Fruit fly (Drosophila melanogaster) whole organism, embryonic: ENCODE data around the gene CG32462.

ENCODE experiments used
- Atf3 ChIP-seq: fragments of 200-800 bp; sonication (Bioruptor generic); optimal IDR thresholded peaks from 3 replicates; lab custom pipeline; 2016; ENCODE audit warnings: missing biosample characterization, missing genetic modification characterization
- CG11093 ChIP-seq: fragments of 200-800 bp; sonication (Bioruptor generic); IDR thresholded peaks from 3 replicates; pipeline ENCODE4 v1.3.6; 2022; ENCODE audit warnings: missing biosample characterization, missing genetic modification characterization
- CG11723 ChIP-seq: fragments of 200-800 bp; sonication (Bioruptor generic); optimal IDR thresholded peaks from 2 replicates; lab custom pipeline; 2017; ENCODE audit warnings: missing biosample characterization, mild to moderate bottlenecking, missing genetic modification characterization
- CG12299 ChIP-seq: fragments of 200-800 bp; sonication (Bioruptor generic); optimal IDR thresholded peaks from 2 replicates; lab custom pipeline; 2018; ENCODE audit warnings: missing biosample characterization, mild to moderate bottlenecking, missing genetic modification characterization
- CG13775 ChIP-seq: fragments of 200-800 bp; sonication (Bioruptor generic); optimal IDR thresholded peaks from 3 replicates; lab custom pipeline; 2017; ENCODE audit warnings: missing biosample characterization, mild to moderate bottlenecking, missing genetic modification characterization
- CG15479 ChIP-seq: fragments of 200-800 bp; sonication (Bioruptor generic); optimal IDR thresholded peaks from 3 replicates; lab custom pipeline; 2019; ENCODE audit warnings: missing biosample characterization, mild to moderate bottlenecking, missing genetic modification characterization, moderate library complexity
- CG16779 ChIP-seq: fragments of 200-800 bp; sonication (Bioruptor generic); IDR thresholded peaks from 2 replicates; pipeline ENCODE4 v1.3.6; 2022; ENCODE audit warnings: missing biosample characterization, missing genetic modification characterization
- CG17802 ChIP-seq: fragments of 200-800 bp; sonication (Bioruptor generic); optimal IDR thresholded peaks from 2 replicates; lab custom pipeline; 2018; ENCODE audit warnings: missing biosample characterization, mild to moderate bottlenecking, missing genetic modification characterization, moderate library complexity
- CG18619 ChIP-seq: fragments of 200-800 bp; sonication (Bioruptor generic); optimal IDR thresholded peaks from 3 replicates; lab custom pipeline; 2017; ENCODE audit warnings: missing biosample characterization, mild to moderate bottlenecking, missing genetic modification characterization
- CG2116 ChIP-seq: fragments of 200-800 bp; sonication (Bioruptor generic); optimal IDR thresholded peaks from 3 replicates; lab custom pipeline; 2018; ENCODE audit warnings: missing biosample characterization, mild to moderate bottlenecking, missing genetic modification characterization
- CG2129 ChIP-seq: fragments of 200-800 bp; sonication (Bioruptor generic); IDR thresholded peaks from 2 replicates; pipeline ENCODE4 v1.3.6; 2022; ENCODE audit warnings: missing biosample characterization, missing genetic modification characterization; ENCODE audit not compliant: partially characterized antibody
- CG2199 ChIP-seq: fragments of 200-800 bp; sonication (Bioruptor generic); IDR thresholded peaks from 3 replicates; pipeline ENCODE4 v1.3.6; 2022; ENCODE audit warnings: missing biosample characterization, missing genetic modification characterization
- CG31224 ChIP-seq: fragments of 200-800 bp; sonication (Bioruptor generic); IDR thresholded peaks from 2 replicates; pipeline ENCODE4 v1.3.6; 2022; ENCODE audit warnings: missing biosample characterization, missing genetic modification characterization
- CG31365 ChIP-seq: fragments of 200-800 bp; sonication (Bioruptor generic); optimal IDR thresholded peaks from 2 replicates; lab custom pipeline; 2018; ENCODE audit warnings: missing biosample characterization, mild to moderate bottlenecking, missing genetic modification characterization
- CG32772 ChIP-seq: fragments of 200-800 bp; sonication (Bioruptor generic); IDR thresholded peaks from 2 replicates; pipeline ENCODE4 v1.3.6; 2022; ENCODE audit warnings: missing biosample characterization, missing genetic modification characterization
- CG3838 ChIP-seq: fragments of 200-800 bp; sonication (Bioruptor generic); optimal IDR thresholded peaks from 3 replicates; lab custom pipeline; 2016; ENCODE audit warnings: missing biosample characterization, missing genetic modification characterization
- CG5953 ChIP-seq: fragments of 200-800 bp; sonication (Bioruptor generic); IDR thresholded peaks from 2 replicates; pipeline ENCODE4 v1.3.6; 2022; ENCODE audit warnings: missing biosample characterization, missing genetic modification characterization
- CG7271 ChIP-seq: fragments of 200-800 bp; sonication (Bioruptor generic); optimal IDR thresholded peaks from 2 replicates; lab custom pipeline; 2018; ENCODE audit warnings: missing biosample characterization, mild to moderate bottlenecking, missing genetic modification characterization, moderate library complexity
- CG7928 ChIP-seq: fragments of 200-800 bp; sonication (Bioruptor generic); optimal IDR thresholded peaks from 2 replicates; lab custom pipeline; 2017; ENCODE audit warnings: missing biosample characterization, mild to moderate bottlenecking, missing genetic modification characterization
- CG7963 ChIP-seq: fragments of 200-800 bp; sonication (Bioruptor generic); IDR thresholded peaks from 3 replicates; pipeline ENCODE4 v1.3.6; 2022; ENCODE audit warnings: missing biosample characterization, missing genetic modification characterization; ENCODE audit not compliant: partially characterized antibody
- CG8765 ChIP-seq: fragments of 200-800 bp; sonication (Bioruptor generic); IDR thresholded peaks from 2 replicates; pipeline ENCODE4 v1.3.6; 2022; ENCODE audit warnings: missing biosample characterization, missing genetic modification characterization
- Chrac-16 ChIP-seq: fragments of 200-800 bp; sonication (Bioruptor generic); optimal IDR thresholded peaks from 3 replicates; lab custom pipeline; 2016; ENCODE audit warnings: missing biosample characterization, missing genetic modification characterization
- Dbx ChIP-seq: fragments of 200-800 bp; sonication (Bioruptor generic); IDR thresholded peaks from 3 replicates; pipeline ENCODE4 v1.3.6; 2022; ENCODE audit warnings: missing biosample characterization, missing genetic modification characterization
- Dip2 ChIP-seq: fragments of 200-800 bp; sonication (Bioruptor generic); IDR thresholded peaks from 2 replicates; pipeline ENCODE4 v1.3.6; 2022; ENCODE audit warnings: missing biosample characterization, missing genetic modification characterization
- Drgx ChIP-seq: fragments of 200-800 bp; sonication (Bioruptor generic); IDR thresholded peaks from 2 replicates; pipeline ENCODE4 v1.3.6; 2022; ENCODE audit warnings: missing biosample characterization, missing genetic modification characterization
- Ets97D ChIP-seq: fragments of 200-800 bp; sonication (Bioruptor generic); optimal IDR thresholded peaks from 3 replicates; lab custom pipeline; 2016; ENCODE audit warnings: missing biosample characterization, missing genetic modification characterization
- Hsf ChIP-seq: fragments of 200-800 bp; sonication (Bioruptor generic); optimal IDR thresholded peaks from 3 replicates; lab custom pipeline; 2016; ENCODE audit warnings: missing biosample characterization, missing genetic modification characterization
- NC2β ChIP-seq: fragments of 200-800 bp; sonication (Bioruptor generic); optimal IDR thresholded peaks from 2 replicates; lab custom pipeline; 2016; ENCODE audit warnings: missing biosample characterization, missing genetic modification characterization
- NfI ChIP-seq: fragments of 200-800 bp; sonication (Bioruptor generic); optimal IDR thresholded peaks from 3 replicates; lab custom pipeline; 2018; ENCODE audit warnings: missing biosample characterization, mild to moderate bottlenecking, missing genetic modification characterization, moderate library complexity
- Pdp1 ChIP-seq, 2 experiments: fragments of 200-800 bp; sonication (Bioruptor generic); optimal IDR thresholded peaks; 3 replicates each; lab custom pipeline; 2016; ENCODE audit warnings: missing biosample characterization in 2 of 2, missing genetic modification characterization in 2 of 2, mild to moderate bottlenecking in 1 of 2, moderate library complexity in 1 of 2
- Ravus ChIP-seq: fragments of 200-800 bp; sonication (Bioruptor generic); IDR thresholded peaks from 2 replicates; pipeline ENCODE4 v1.3.6; 2022; ENCODE audit warnings: missing biosample characterization, missing genetic modification characterization
- Rx ChIP-seq: fragments of 200-800 bp; sonication (Bioruptor generic); IDR thresholded peaks from 2 replicates; pipeline ENCODE4 v1.3.6; 2022; ENCODE audit warnings: missing biosample characterization, missing genetic modification characterization
- al ChIP-seq: fragments of 200-800 bp; sonication (Bioruptor generic); IDR thresholded peaks from 2 replicates; pipeline ENCODE4 v1.3.6; 2022; ENCODE audit warnings: missing biosample characterization, missing genetic modification characterization
- ato ChIP-seq: fragments of 200-800 bp; sonication (Bioruptor generic); IDR thresholded peaks from 2 replicates; pipeline ENCODE4 v1.3.6; 2022; ENCODE audit warnings: missing biosample characterization, missing genetic modification characterization; ENCODE audit not compliant: partially characterized antibody
- chif ChIP-seq, 2 experiments: fragments of 200-800 bp; sonication (Bioruptor generic); optimal IDR thresholded peaks; 3 replicates each; lab custom pipeline; 2016; ENCODE audit warnings: missing biosample characterization in 2 of 2, missing genetic modification characterization in 2 of 2
- chinmo ChIP-seq: fragments of 200-800 bp; sonication (Bioruptor generic); IDR thresholded peaks from 4 replicates; pipeline ENCODE4 v1.3.6; 2022; ENCODE audit warnings: missing biosample characterization, missing genetic modification characterization; ENCODE audit not compliant: partially characterized antibody
- ewg ChIP-seq: fragments of 200-800 bp; sonication (Bioruptor generic); optimal IDR thresholded peaks from 3 replicates; lab custom pipeline; 2017; ENCODE audit warnings: mild to moderate bottlenecking, missing biosample characterization, missing genetic modification reagents, missing genetic modification characterization
- exex ChIP-seq: fragments of 200-800 bp; sonication (Bioruptor generic); optimal IDR thresholded peaks from 4 replicates; lab custom pipeline; 2018; ENCODE audit warnings: missing biosample characterization, mild to moderate bottlenecking, missing genetic modification characterization, moderate library complexity
- gcm2 ChIP-seq: fragments of 200-800 bp; sonication (Bioruptor generic); optimal IDR thresholded peaks from 2 replicates; lab custom pipeline; 2016; ENCODE audit warnings: missing biosample characterization, missing genetic modification characterization
- grn ChIP-seq: fragments of 200-800 bp; sonication (Bioruptor generic); optimal IDR thresholded peaks from 3 replicates; lab custom pipeline; 2017; ENCODE audit warnings: missing biosample characterization, missing genetic modification characterization
- lmd ChIP-seq: fragments of 200-800 bp; sonication (Bioruptor generic); IDR thresholded peaks from 2 replicates; pipeline ENCODE4 v1.3.6; 2022; ENCODE audit warnings: missing biosample characterization, missing genetic modification characterization
- p53 ChIP-seq: fragments of 200-800 bp; sonication (Bioruptor generic); optimal IDR thresholded peaks from 2 replicates; lab custom pipeline; 2016; ENCODE audit warnings: missing biosample characterization, missing genetic modification characterization
- pros ChIP-seq: fragments of 200-800 bp; sonication (Bioruptor generic); optimal IDR thresholded peaks from 3 replicates; lab custom pipeline; 2019; ENCODE audit warnings: missing biosample characterization, mild to moderate bottlenecking, missing genetic modification characterization, moderate library complexity
- pum ChIP-seq: fragments of 200-800 bp; sonication (Bioruptor generic); optimal IDR thresholded peaks from 2 replicates; lab custom pipeline; 2016; ENCODE audit warnings: missing biosample characterization, missing genetic modification characterization
- sens ChIP-seq: fragments of 200-800 bp; sonication (Bioruptor generic); peaks from one replicate; lab custom pipeline; 2016; ENCODE audit warnings: missing biosample characterization, missing genetic modification characterization
- slp2 ChIP-seq: fragments of 200-800 bp; sonication (Bioruptor generic); optimal IDR thresholded peaks from 2 replicates; lab custom pipeline; 2016; ENCODE audit warnings: missing biosample characterization, missing genetic modification characterization
- sqz ChIP-seq: fragments of 200-800 bp; sonication (Bioruptor generic); optimal IDR thresholded peaks from 3 replicates; lab custom pipeline; 2018; ENCODE audit warnings: missing biosample characterization, mild to moderate bottlenecking, missing genetic modification characterization
- vvl ChIP-seq: fragments of 200-800 bp; sonication (Bioruptor generic); IDR thresholded peaks from 2 replicates; pipeline ENCODE4 v1.3.6; 2022; ENCODE audit warnings: missing biosample characterization, missing genetic modification characterization
- zen ChIP-seq: fragments of 200-800 bp; sonication (Bioruptor generic); optimal IDR thresholded peaks from 3 replicates; lab custom pipeline; 2018; ENCODE audit warnings: missing biosample characterization, mild to moderate bottlenecking, missing genetic modification characterization, moderate library complexity

Gene CG32462

dm6 chr3L:22894689-22895283 lies 41.5 kb upstream of the CG32462 start (continued):
- TF ChIP-seq Drgx (GFP tag; lab: Robert Waterston, UW) (no peak), sqz (GFP tag; lab: Kevin White, UChicago) (no peak), pros (GFP tag; lab: Kevin White, UChicago) (no peak), chinmo (GFP tag; lab: Robert Waterston, UW) (0 out of 4 replicates have a peak, but pooled peaks have one; percentile 41), sens (GFP tag; lab: Kevin White, UChicago) (peak; percentile 25), Ets97D (no peak)

DNA sequence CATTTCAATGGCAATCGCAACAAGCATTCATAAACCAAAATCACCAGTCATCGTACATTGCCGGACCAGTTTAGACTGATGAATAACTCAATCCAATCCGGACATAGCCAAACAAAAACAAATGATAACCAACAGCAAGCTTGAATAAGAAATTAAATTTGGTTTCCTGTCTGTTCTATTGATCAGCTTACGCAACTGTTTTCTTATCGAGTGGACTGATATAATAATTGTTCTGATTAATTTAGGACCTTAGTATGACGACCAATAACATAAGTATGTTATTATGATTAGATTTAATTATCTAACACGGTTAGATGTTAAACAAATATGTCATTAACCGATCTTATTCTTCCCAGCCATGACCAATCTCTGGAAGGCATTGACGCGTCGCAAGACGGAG lies 37.7 kb upstream of the CG32462 start:
- TF ChIP-seq CG2199 (GFP tag; lab: Robert Waterston, UW) (no peak), Chrac-16 (GFP tag; lab: Kevin White, UChicago) (no peak), ato (no peak), NfI (GFP tag; lab: Kevin White, UChicago) (no peak), exex (peak; percentile 76), lmd (GFP tag; lab: Robert Waterston, UW) (no peak), CG11723 (GFP tag; lab: Kevin White, UChicago) (no peak), NC2β (GFP tag; lab: Kevin White, UChicago) (no peak), al (GFP tag; lab: Robert Waterston, UW) (no peak), CG7963 (GFP tag; lab: Robert Waterston, UW) (no peak), CG2129 (GFP tag; lab: Robert Waterston, UW) (no peak), CG3838 (no peak), chinmo (GFP tag; lab: Robert Waterston, UW) (0 out of 4 replicates have a peak, but pooled peaks have one; percentile 24), CG32772 (GFP tag; lab: Robert Waterston, UW) (no peak), Rx (GFP tag; lab: Robert Waterston, UW) (no peak), slp2 (GFP tag; lab: Kevin White, UChicago) (no peak), zen (tag; lab: Kevin White, UChicago) (no peak), chif (GFP tag; optimal IDR thresholded peaks at IDR 0.05; lab: Kevin White, UChicago) (no peak), CG11093 (GFP tag; lab: Robert Waterston, UW) (no peak), CG5953 (GFP tag; lab: Robert Waterston, UW) (no peak), Dbx (no peak), Pdp1 (GFP tag; optimal IDR thresholded peaks at IDR 0.05; lab: Kevin White, UChicago) (peak in 1 of 2 experiments; percentile 57)

- TF ChIP-seq CG7271 (no peak), CG17802 (tag; lab: Kevin White, UChicago) (no peak), p53 (GFP tag; lab: Kevin White, UChicago) (no peak), CG12299 (no peak), CG31365 (tag; lab: Kevin White, UChicago) (no peak), CG13775 (no peak), CG15479 (no peak), grn (GFP tag; lab: Kevin White, UChicago) (peak; percentile 85), CG16779 (GFP tag; lab: Robert Waterston, UW) (no peak), pum (GFP tag; lab: Kevin White, UChicago) (no peak), vvl (GFP tag; lab: Robert Waterston, UW) (no peak), CG7928 (GFP tag; lab: Kevin White, UChicago) (no peak), CG18619 (GFP tag; lab: Kevin White, UChicago) (no peak), Hsf (GFP tag; lab: Kevin White, UChicago) (no peak), CG8765 (GFP tag; lab: Robert Waterston, UW) (no peak), gcm2 (GFP tag; lab: Kevin White, UChicago) (no peak), Ravus (GFP tag; lab: Robert Waterston, UW) (no peak), ewg (GFP tag; lab: Kevin White, UChicago) (no peak), Atf3 (no peak), CG2116 (GFP tag; lab: Kevin White, UChicago) (no peak), CG31224 (no peak), Dip2 (GFP tag; lab: Robert Waterston, UW) (no peak)
These were observed 36.7 kb upstream of the CG32462 start for dm6 chr3L:22890024-22890423.
